In the genomic region with DNA sequence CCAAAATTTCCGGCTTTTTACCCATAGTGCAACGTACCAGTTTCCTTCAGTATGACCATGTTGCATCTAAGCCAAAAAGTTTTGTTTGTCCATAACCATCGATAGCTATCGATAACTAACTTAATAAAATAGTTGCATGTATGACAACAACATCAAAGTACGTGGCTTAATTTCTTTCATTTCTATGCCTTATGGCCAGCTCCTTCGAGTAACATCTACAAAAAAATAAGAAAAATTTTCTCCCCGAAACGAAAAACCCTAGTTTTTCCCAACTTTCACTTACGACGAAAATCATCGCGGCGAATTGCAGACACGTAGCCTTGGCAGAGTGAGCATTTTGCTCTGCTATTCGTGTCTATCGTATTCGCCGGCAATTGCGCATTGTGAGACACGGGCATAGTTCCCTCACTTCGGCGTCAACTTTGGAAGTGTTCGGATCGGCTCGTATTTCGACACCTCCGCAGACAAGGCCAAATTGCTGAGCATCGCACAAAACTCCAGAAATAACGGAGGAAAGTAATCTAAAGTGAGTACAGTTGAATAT, we compare ENCODE assay signal across 1 fruit fly cellular context.
A peak's percentile ranks its signal among the peaks of the same experiment; 100 is the strongest.
TF ChIP-seq lines count a peak whose summit lies in the region.

A gene (plus strand): TSS at position 148 of the 544 bp plus-strand sequence.

TF ChIP-seq in whole organism, embryonic, 481 proteins besides CTCF, POLR2A, EP300 and RAD21 (continued from another document and continues in another):
- TF ChIP-seq CG17912 (GFP tag; optimal IDR thresholded peaks at IDR 0.05; lab: Kevin White, UChicago) (no peak), hbn (GFP tag; IDR thresholded peaks at IDR 0.05; lab: Robert Waterston, UW; ENCODE audit: partially characterized antibody) (peak; percentile 90), sens (GFP tag; lab: Kevin White, UChicago) (peak; percentile 77), row (GFP tag; IDR thresholded peaks at IDR 0.05; lab: Robert Waterston, UW) (peak; percentile 64; the same call in 2 of the 3 replicates), sna (GFP tag; IDR thresholded peaks at IDR 0.05; lab: Robert Waterston, UW; ENCODE audit: partially characterized antibody) (peak; percentile 94), chinmo (GFP tag; IDR thresholded peaks at IDR 0.05; lab: Robert Waterston, UW; ENCODE audit: partially characterized antibody) (0 out of 4 replicates have a peak, but pooled peaks have one; percentile 73), C15 (GFP tag; IDR thresholded peaks at IDR 0.05; lab: Robert Waterston, UW) (no peak), CG1832 (GFP tag; optimal IDR thresholded peaks at IDR 0.05; lab: Kevin White, UChicago) (no peak), Dll (GFP tag; IDR thresholded peaks at IDR 0.05; lab: Robert Waterston, UW; ENCODE audit: partially characterized antibody) (peak; percentile 94), Mes4 (GFP tag; optimal IDR thresholded peaks at IDR 0.05; lab: Kevin White, UChicago) (no peak), CG3995 (GFP tag; optimal IDR thresholded peaks at IDR 0.05; lab: Kevin White, UChicago) (no peak), CG33213 (GFP tag; optimal IDR thresholded peaks at IDR 0.05; lab: Kevin White, UChicago) (peak; percentile 85), CG7271 (tag; optimal IDR thresholded peaks at IDR 0.05; lab: Kevin White, UChicago) (no peak), onecut (GFP tag; IDR thresholded peaks at IDR 0.05; lab: Robert Waterston, UW) (peak; percentile 8; the same call in 1 of the 2 replicates), HLH3B (GFP tag; IDR thresholded peaks at IDR 0.05; lab: Robert Waterston, UW) (no peak), yki (optimal IDR thresholded peaks at IDR 0.05; lab: Kevin White, UChicago) (no peak), pum (GFP tag; optimal IDR thresholded peaks at IDR 0.05; lab: Kevin White, UChicago) (no peak), al (GFP tag; IDR thresholded peaks at IDR 0.05; lab: Robert Waterston, UW) (no peak), BEAF-32 (GFP tag; optimal IDR thresholded peaks at IDR 0.05; lab: Kevin White, UChicago) (peak; percentile 88), D19A (tag; optimal IDR thresholded peaks at IDR 0.05; lab: Kevin White, UChicago) (no peak), ash1 (GFP tag; optimal IDR thresholded peaks at IDR 0.05; lab: Kevin White, UChicago) (no peak), trem (tag; optimal IDR thresholded peaks at IDR 0.05; lab: Kevin White, UChicago) (peak; percentile 31), Elba2 (GFP tag; optimal IDR thresholded peaks at IDR 0.05; lab: Kevin White, UChicago) (no peak), grn (GFP tag; optimal IDR thresholded peaks at IDR 0.05; lab: Kevin White, UChicago) (no peak), pnt (GFP tag; optimal IDR thresholded peaks at IDR 0.05; lab: Kevin White, UChicago) (no peak), Atf6 (GFP tag; IDR thresholded peaks at IDR 0.05; lab: Robert Waterston, UW) (no peak), CG7963 (GFP tag; IDR thresholded peaks at IDR 0.05; lab: Robert Waterston, UW; ENCODE audit: partially characterized antibody) (peak; percentile 70), CG12219 (GFP tag; optimal IDR thresholded peaks at IDR 0.05; lab: Kevin White, UChicago) (no peak), tup (GFP tag; optimal IDR thresholded peaks at IDR 0.05; lab: Kevin White, UChicago) (no peak), Rfx (GFP tag; IDR thresholded peaks at IDR 0.05; lab: Robert Waterston, UW) (no peak), CG12769 (tag; optimal IDR thresholded peaks at IDR 0.05; lab: Kevin White, UChicago) (peak; percentile 36), CG4820 (GFP tag; optimal IDR thresholded peaks at IDR 0.05; lab: Kevin White, UChicago) (no peak), CG13775 (GFP tag; optimal IDR thresholded peaks at IDR 0.05; lab: Kevin White, UChicago) (peak; percentile 2), maf-S (GFP tag; optimal IDR thresholded peaks at IDR 0.05; lab: Kevin White, UChicago) (no peak), CG30403 (GFP tag; optimal IDR thresholded peaks at IDR 0.05; lab: Kevin White, UChicago) (no peak), E2f1 (GFP tag; IDR thresholded peaks at IDR 0.05; lab: Robert Waterston, UW) (no peak), Med (GFP tag; lab: Kevin White, UChicago) (peak; percentile 62), luna (GFP tag; optimal IDR thresholded peaks at IDR 0.05; lab: Kevin White, UChicago) (no peak), CG6683 (GFP tag; optimal IDR thresholded peaks at IDR 0.05; lab: Kevin White, UChicago) (no peak), cato (GFP tag; optimal IDR thresholded peaks at IDR 0.05; lab: Kevin White, UChicago; ENCODE audit: borderline replicate concordance) (no peak), CG34422 (GFP tag; IDR thresholded peaks at IDR 0.05; lab: Robert Waterston, UW) (no peak), dysf (GFP tag; IDR thresholded peaks at IDR 0.05; lab: Robert Waterston, UW) (no peak), CG6791 (GFP tag; IDR thresholded peaks at IDR 0.05; lab: Robert Waterston, UW; ENCODE audit: partially characterized antibody) (peak; percentile 78), Myb (GFP tag; optimal IDR thresholded peaks at IDR 0.05; lab: Kevin White, UChicago) (peak; percentile 9), MBD-R2 (GFP tag; IDR thresholded peaks at IDR 0.05; lab: Robert Waterston, UW) (peak; percentile 25; the same call in 1 of the 2 replicates), dan (GFP tag; IDR thresholded peaks at IDR 0.05; lab: Robert Waterston, UW) (no peak), D (optimal IDR thresholded peaks at IDR 0.05; lab: Kevin White, UChicago) (no peak), D (GFP tag; optimal IDR thresholded peaks at IDR 0.05; lab: Kevin White, UChicago) (no peak), lola (GFP tag; optimal IDR thresholded peaks at IDR 0.05; lab: Kevin White, UChicago) (no peak), ab (GFP tag; optimal IDR thresholded peaks at IDR 0.05; lab: Kevin White, UChicago) (no peak), CG12236 (GFP tag; optimal IDR thresholded peaks at IDR 0.05; lab: Kevin White, UChicago) (no peak), schlank (tag; optimal IDR thresholded peaks at IDR 0.05; lab: Kevin White, UChicago) (no peak), crp (GFP tag; optimal IDR thresholded peaks at IDR 0.05; lab: Kevin White, UChicago) (no peak), CG11504 (tag; optimal IDR thresholded peaks at IDR 0.05; lab: Kevin White, UChicago) (no peak), CG4360 (GFP tag; IDR thresholded peaks at IDR 0.05; lab: Robert Waterston, UW) (peak; percentile 57; the same call in 1 of the 2 replicates), CG16815 (GFP tag; optimal IDR thresholded peaks at IDR 0.05; lab: Kevin White, UChicago) (no peak), CG2116 (GFP tag; optimal IDR thresholded peaks at IDR 0.05; lab: Kevin White, UChicago) (peak; percentile 65), Hr78 (GFP tag; optimal IDR thresholded peaks at IDR 0.05; lab: Kevin White, UChicago) (no peak), Deaf1 (tag; optimal IDR thresholded peaks at IDR 0.05; lab: Kevin White, UChicago) (peak; percentile 86), CG34376 (GFP tag; optimal IDR thresholded peaks at IDR 0.05; lab: Kevin White, UChicago) (peak; percentile 15), CG12659 (GFP tag; optimal IDR thresholded peaks at IDR 0.05; lab: Kevin White, UChicago) (peak; percentile 53), tio (GFP tag; optimal IDR thresholded peaks at IDR 0.05; lab: Kevin White, UChicago) (no peak), bcd (GFP tag; optimal IDR thresholded peaks at IDR 0.05; lab: Kevin White, UChicago) (no peak), E2f2 (GFP tag; IDR thresholded peaks at IDR 0.05; lab: Robert Waterston, UW) (0 out of 2 replicates have a peak, but pooled peaks have one; percentile 14), CG30020 (tag; optimal IDR thresholded peaks at IDR 0.05; lab: Kevin White, UChicago) (peak; percentile 37), CG8924 (tag; optimal IDR thresholded peaks at IDR 0.05; lab: Kevin White, UChicago) (no peak), CG14014 (GFP tag; IDR thresholded peaks at IDR 0.05; lab: Robert Waterston, UW) (no peak), sim (GFP tag; IDR thresholded peaks at IDR 0.05; lab: Robert Waterston, UW) (no peak), CG3838 (GFP tag; optimal IDR thresholded peaks at IDR 0.05; lab: Kevin White, UChicago) (no peak), CG2202 (tag; optimal IDR thresholded peaks at IDR 0.05; lab: Kevin White, UChicago) (no peak), Stat92E (GFP tag; optimal IDR thresholded peaks at IDR 0.05; lab: Kevin White, UChicago) (no peak), ap (GFP tag; IDR thresholded peaks at IDR 0.05; lab: Robert Waterston, UW) (no peak), CG11398 (GFP tag; optimal IDR thresholded peaks at IDR 0.05; lab: Kevin White, UChicago) (no peak), CG2129 (GFP tag; IDR thresholded peaks at IDR 0.05; lab: Robert Waterston, UW; ENCODE audit: partially characterized antibody) (peak; percentile 80), CG31388 (GFP tag; optimal IDR thresholded peaks at IDR 0.05; lab: Kevin White, UChicago) (no peak), CG1602 (GFP tag; optimal IDR thresholded peaks at IDR 0.05; lab: Kevin White, UChicago) (no peak), dm (GFP tag; optimal IDR thresholded peaks at IDR 0.05; lab: Kevin White, UChicago) (no peak), NC2α (GFP tag; optimal IDR thresholded peaks at IDR 0.05; lab: Kevin White, UChicago) (no peak), CG13287 (GFP tag; IDR thresholded peaks at IDR 0.05; lab: Robert Waterston, UW; ENCODE audit: partially characterized antibody) (peak; percentile 91), CG8290 (GFP tag; optimal IDR thresholded peaks at IDR 0.05; lab: Kevin White, UChicago) (peak; percentile 68), CG8290 (tag; optimal IDR thresholded peaks at IDR 0.05; lab: Kevin White, UChicago) (peak; percentile 39 to 58), gcm2 (GFP tag; optimal IDR thresholded peaks at IDR 0.05; lab: Kevin White, UChicago) (no peak), CG13296 (GFP tag; optimal IDR thresholded peaks at IDR 0.05; lab: Kevin White, UChicago) (no peak), CG13624 (GFP tag; optimal IDR thresholded peaks at IDR 0.05; lab: Kevin White, UChicago) (peak; percentile 59), ken (GFP tag; IDR thresholded peaks at IDR 0.05; lab: Robert Waterston, UW) (no peak), CG11695 (GFP tag; IDR thresholded peaks at IDR 0.05; lab: Robert Waterston, UW) (no peak), CG10979 (tag; optimal IDR thresholded peaks at IDR 0.05; lab: Kevin White, UChicago) (no peak), gfzf (GFP tag; optimal IDR thresholded peaks at IDR 0.05; lab: Kevin White, UChicago) (peak; percentile 76), danr (GFP tag; IDR thresholded peaks at IDR 0.05; lab: Robert Waterston, UW) (no peak), gsb (GFP tag; IDR thresholded peaks at IDR 0.05; lab: Robert Waterston, UW) (no peak), CG10209 (GFP tag; optimal IDR thresholded peaks at IDR 0.05; lab: Kevin White, UChicago) (no peak), Xrp1 (GFP tag; IDR thresholded peaks at IDR 0.05; lab: Robert Waterston, UW) (no peak), CrebB (tag; optimal IDR thresholded peaks at IDR 0.05; lab: Kevin White, UChicago) (no peak), HmgD (GFP tag; optimal IDR thresholded peaks at IDR 0.05; lab: Kevin White, UChicago) (no peak), CG6254 (GFP tag; optimal IDR thresholded peaks at IDR 0.05; lab: Kevin White, UChicago) (no peak), HmgZ (tag; optimal IDR thresholded peaks at IDR 0.05; lab: Kevin White, UChicago) (no peak), NK7.1 (GFP tag; optimal IDR thresholded peaks at IDR 0.05; lab: Kevin White, UChicago) (no peak), pan (optimal IDR thresholded peaks at IDR 0.05; lab: Kevin White, UChicago) (no peak), pan (GFP tag; optimal IDR thresholded peaks at IDR 0.05 in 1 of 2, IDR thresholded peaks at IDR 0.05 in 1 of 2) (no peak), so (GFP tag; IDR thresholded peaks at IDR 0.05; lab: Robert Waterston, UW) (no peak), Dp (GFP tag; optimal IDR thresholded peaks at IDR 0.05; lab: Kevin White, UChicago) (peak; percentile 15), Max (GFP tag; optimal IDR thresholded peaks at IDR 0.05; lab: Kevin White, UChicago) (no peak), nmo (GFP tag; optimal IDR thresholded peaks at IDR 0.05; lab: Kevin White, UChicago) (peak; percentile 36), CG15514 (GFP tag; optimal IDR thresholded peaks at IDR 0.05; lab: Kevin White, UChicago) (peak; percentile 17), Poxn (GFP tag; IDR thresholded peaks at IDR 0.05; lab: Robert Waterston, UW) (no peak), her (GFP tag; optimal IDR thresholded peaks at IDR 0.05; lab: Kevin White, UChicago) (peak; percentile 62), ato (GFP tag; IDR thresholded peaks at IDR 0.05; lab: Robert Waterston, UW; ENCODE audit: partially characterized antibody) (peak; percentile 67; the same call in 1 of the 2 replicates), Dbx (GFP tag; IDR thresholded peaks at IDR 0.05; lab: Robert Waterston, UW) (no peak), NfI (GFP tag; optimal IDR thresholded peaks at IDR 0.05; lab: Kevin White, UChicago) (no peak), Pdp1 (GFP tag; optimal IDR thresholded peaks at IDR 0.05; lab: Kevin White, UChicago) (no peak), CG4282 (GFP tag; optimal IDR thresholded peaks at IDR 0.05; lab: Kevin White, UChicago) (peak; percentile 1), Nf-YC (tag; optimal IDR thresholded peaks at IDR 0.05; lab: Kevin White, UChicago) (peak; percentile 1), az2 (GFP tag; optimal IDR thresholded peaks at IDR 0.05; lab: Kevin White, UChicago) (no peak), CG4617 (GFP tag; optimal IDR thresholded peaks at IDR 0.05; lab: Kevin White, UChicago; ENCODE audit: borderline replicate concordance) (no peak), lab (GFP tag; optimal IDR thresholded peaks at IDR 0.05; lab: Kevin White, UChicago) (peak; percentile 5), jing (GFP tag; optimal IDR thresholded peaks at IDR 0.05; lab: Kevin White, UChicago) (no peak), CG13894 (tag; optimal IDR thresholded peaks at IDR 0.05; lab: Kevin White, UChicago) (no peak), mld (GFP tag; IDR thresholded peaks at IDR 0.05; lab: Robert Waterston, UW; ENCODE audit: partially characterized antibody) (peak; percentile 67; the same call in 1 of the 3 replicates), CG7745 (tag; optimal IDR thresholded peaks at IDR 0.05; lab: Kevin White, UChicago) (no peak), sd (tag; optimal IDR thresholded peaks at IDR 0.05; lab: Kevin White, UChicago) (peak; percentile 48), bsh (GFP tag; optimal IDR thresholded peaks at IDR 0.05; lab: Kevin White, UChicago) (no peak), Six4 (GFP tag; optimal IDR thresholded peaks at IDR 0.05; lab: Kevin White, UChicago) (no peak), ham (GFP tag; IDR thresholded peaks at IDR 0.05; lab: Robert Waterston, UW) (no peak), emc (GFP tag; optimal IDR thresholded peaks at IDR 0.05; lab: Kevin White, UChicago) (no peak), Drgx (GFP tag; IDR thresholded peaks at IDR 0.05; lab: Robert Waterston, UW) (no peak), Nf-YB (GFP tag; optimal IDR thresholded peaks at IDR 0.05; lab: Kevin White, UChicago) (no peak), CG6854 (GFP tag; optimal IDR thresholded peaks at IDR 0.05; lab: Kevin White, UChicago) (no peak), vfl (GFP tag; optimal IDR thresholded peaks at IDR 0.05; lab: Kevin White, UChicago) (no peak)
